Worm (Caenorhabditis elegans) whole organism, L1 larva: ENCODE data around the gene R02D1.2.

Experiments
- lin-13 ChIP-seq: fragments of 150-350 bp; optimal IDR thresholded peaks from 2 replicates; lab custom pipeline; 2014; ENCODE audit warnings: missing biosample characterization, missing genetic modification reagents, missing genetic modification characterization
- nhr-11 ChIP-seq: fragments of 150-350 bp; optimal IDR thresholded peaks from 2 replicates; lab custom pipeline; 2014; ENCODE audit warnings: missing biosample characterization, missing genetic modification characterization
- pqm-1 ChIP-seq: sonication (generic microtip); optimal IDR thresholded peaks from 3 replicates; lab custom pipeline; 2017; ENCODE audit warnings: missing biosample characterization, missing genetic modification characterization

DNA sequence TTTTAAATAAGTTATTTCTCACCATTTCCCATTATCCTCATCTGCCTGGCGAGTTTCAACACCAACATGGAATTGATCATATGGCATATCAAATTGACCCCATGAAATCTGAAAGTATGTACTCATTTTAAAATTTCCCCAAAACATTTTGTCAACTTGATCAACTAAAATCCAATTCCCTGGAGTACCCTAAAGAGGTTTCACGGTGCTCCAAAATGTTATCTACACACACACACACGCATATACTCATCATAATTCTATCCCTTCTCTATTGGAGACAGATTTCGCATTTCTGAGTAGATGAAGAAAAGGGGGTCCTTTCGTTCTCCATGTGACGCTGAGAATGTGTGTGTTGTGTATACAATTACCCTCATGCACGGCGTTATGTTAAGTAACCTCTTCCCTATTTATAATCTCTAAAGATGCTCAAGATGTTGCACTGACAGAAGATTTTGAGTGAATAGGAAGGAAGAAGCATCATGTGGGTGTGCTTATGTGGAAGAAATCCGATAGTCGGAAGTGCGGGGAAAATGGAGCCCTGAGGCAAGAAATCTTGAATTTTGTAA lies 33.5 kb upstream of the R02D1.2 start:
- TF ChIP-seq nhr-11 (tag; lab: Kevin White, UChicago) (no peak), pqm-1 (tag; lab: Kevin White, UChicago) (no peak), lin-13 (GFP tag; lab: Kevin White, UChicago) (no peak)
